Fruit fly (Drosophila melanogaster) whole organism, wandering third instar larva: ENCODE results near the gene pyd3.

Experiments
- Abd-B ChIP-seq: fragments of >200 bp; optimal IDR thresholded peaks from 2 replicates; lab custom pipeline; 2017; ENCODE audit warnings: missing biosample characterization, missing genetic modification characterization
- CG32264 ChIP-seq: fragments of 200-800 bp; sonication (Bioruptor generic); optimal IDR thresholded peaks from 2 replicates; lab custom pipeline; 2016; ENCODE audit warnings: missing biosample characterization, missing genetic modification characterization
- CG9705 ChIP-seq: fragments of 200-800 bp; sonication (Bioruptor generic); optimal IDR thresholded peaks from 2 replicates; lab custom pipeline; 2018; ENCODE audit warnings: missing biosample characterization, mild to moderate bottlenecking, missing genetic modification characterization
- CrebA ChIP-seq: fragments of 200-800 bp; sonication (Bioruptor generic); optimal IDR thresholded peaks from 2 replicates; lab custom pipeline; 2016; ENCODE audit warnings: missing biosample characterization, mild to moderate bottlenecking, missing genetic modification characterization, borderline replicate concordance
- Dif ChIP-seq: fragments of 200-275, 200-300 bp; sonication (Bioruptor generic); optimal IDR thresholded peaks from 2 replicates; lab custom pipeline; 2018; ENCODE audit warnings: missing biosample characterization, missing genetic modification characterization; ENCODE audit not compliant: partially characterized antibody
- GATAd ChIP-seq: sonication (Bioruptor generic); optimal IDR thresholded peaks from 2 replicates; lab custom pipeline; 2016; ENCODE audit warnings: missing biosample characterization, missing genetic modification characterization
- HLH106 ChIP-seq: fragments of 200-800 bp; optimal IDR thresholded peaks from 3 replicates; lab custom pipeline; 2019; ENCODE audit warnings: missing biosample characterization, mild to moderate bottlenecking, missing genetic modification characterization, moderate library complexity
- Hnf4 ChIP-seq: fragments of 200-800 bp; sonication (Bioruptor generic); optimal IDR thresholded peaks from 2 replicates; lab custom pipeline; 2016; ENCODE audit warnings: missing biosample characterization, mild to moderate bottlenecking, missing genetic modification characterization
- Hr78 ChIP-seq: fragments of >200 bp; optimal IDR thresholded peaks from 2 replicates; lab custom pipeline; 2017; ENCODE audit warnings: missing biosample characterization, missing genetic modification characterization
- Hr83 ChIP-seq: fragments of 200-300 bp; sonication (Bioruptor generic); optimal IDR thresholded peaks from 2 replicates; lab custom pipeline; 2016; ENCODE audit warnings: missing biosample characterization, mild to moderate bottlenecking, missing genetic modification characterization, moderate library complexity; ENCODE audit not compliant: poor library complexity, severe bottlenecking
- Jra ChIP-seq: sonication (Bioruptor generic); optimal IDR thresholded peaks from 2 replicates; lab custom pipeline; 2016; ENCODE audit warnings: missing biosample characterization, missing genetic modification characterization
- Mio ChIP-seq: sonication (Bioruptor generic); optimal IDR thresholded peaks from 2 replicates; lab custom pipeline; 2016; ENCODE audit warnings: missing biosample characterization, missing genetic modification characterization
- Myc ChIP-seq: fragments of >200 bp; optimal IDR thresholded peaks from 2 replicates; lab custom pipeline; 2017
- N ChIP-seq: fragments of >200 bp; optimal IDR thresholded peaks from 2 replicates; lab custom pipeline; 2018; ENCODE audit warnings: missing biosample characterization, missing external identifiers, missing genetic modification characterization
- Rel ChIP-seq, 2 experiments: fragments of 200-800 bp; sonication (Bioruptor generic) in 1 of 2; optimal IDR thresholded peaks; 2 replicates in 1 of 2; 3 replicates in 1 of 2; lab custom pipeline; 2016 to 2019; ENCODE audit warnings: mild to moderate bottlenecking in 2 of 2, missing biosample characterization in 2 of 2, missing genetic modification characterization in 2 of 2, moderate library complexity in 1 of 2
- Sp1 ChIP-seq: fragments of 200-800 bp; sonication (Bioruptor generic); optimal IDR thresholded peaks from 3 replicates; lab custom pipeline; 2019; ENCODE audit warnings: missing biosample characterization, mild to moderate bottlenecking, missing genetic modification characterization, moderate library complexity
- Vsx2 ChIP-seq: fragments of 200-300, 225-300 bp; sonication (Bioruptor generic); optimal IDR thresholded peaks from 2 replicates; lab custom pipeline; 2018; ENCODE audit warnings: missing biosample characterization, missing genetic modification characterization; ENCODE audit not compliant: partially characterized antibody
- brk ChIP-seq: fragments of 200-800 bp; sonication (Bioruptor generic); optimal IDR thresholded peaks from 2 replicates; lab custom pipeline; 2016; ENCODE audit warnings: missing biosample characterization, mild to moderate bottlenecking, missing genetic modification characterization
- dl ChIP-seq, 2 experiments: fragments of 175-275, 200-275 bp in 1 of 2; fragments of 200-275 bp in 1 of 2; sonication (Bioruptor generic); optimal IDR thresholded peaks; lab custom pipeline; 2018; ENCODE audit warnings: mild to moderate bottlenecking in 2 of 2, missing biosample characterization in 2 of 2, missing genetic modification characterization in 2 of 2, moderate library complexity in 2 of 2; ENCODE audit not compliant: partially characterized antibody in 2 of 2, insufficient read depth in 1 of 2
- dsf ChIP-seq: sonication (Bioruptor generic); optimal IDR thresholded peaks from 2 replicates; lab custom pipeline; 2016; ENCODE audit warnings: missing biosample characterization, missing genetic modification characterization, borderline replicate concordance
- ey ChIP-seq: fragments of 200-800 bp; sonication (Bioruptor generic); optimal IDR thresholded peaks from 2 replicates; lab custom pipeline; 2016; ENCODE audit warnings: missing biosample characterization, missing genetic modification characterization
- foxo ChIP-seq, 2 experiments: fragments of 200-800 bp; sonication (Bioruptor generic); optimal IDR thresholded peaks; 2 replicates in 1 of 2; 3 replicates in 1 of 2; lab custom pipeline; 2016 to 2017; ENCODE audit warnings: missing biosample characterization in 2 of 2, missing genetic modification characterization in 2 of 2
- h ChIP-seq: fragments of 200-800 bp; sonication (Bioruptor generic); optimal IDR thresholded peaks from 3 replicates; lab custom pipeline; 2016; ENCODE audit warnings: missing biosample characterization, mild to moderate bottlenecking, missing genetic modification characterization
- lola ChIP-seq: fragments of >200 bp; optimal IDR thresholded peaks from 2 replicates; lab custom pipeline; 2017; ENCODE audit warnings: missing biosample characterization, missing genetic modification characterization
- pan ChIP-seq: fragments of >200 bp; optimal IDR thresholded peaks from 2 replicates; lab custom pipeline; 2017
- psq ChIP-seq: fragments of 200-800 bp; sonication (Bioruptor generic); optimal IDR thresholded peaks from 3 replicates; lab custom pipeline; 2017; ENCODE audit warnings: missing biosample characterization, mild to moderate bottlenecking, missing genetic modification characterization, moderate library complexity
- sage ChIP-seq: fragments of 200-800 bp; sonication (Bioruptor generic); optimal IDR thresholded peaks from 2 replicates; lab custom pipeline; 2016; ENCODE audit warnings: missing biosample characterization, mild to moderate bottlenecking, missing genetic modification characterization
- sv ChIP-seq: fragments of 200-800 bp; sonication (Bioruptor generic); optimal IDR thresholded peaks from 3 replicates; lab custom pipeline; 2016; ENCODE audit warnings: missing biosample characterization, missing genetic modification characterization
- usp ChIP-seq: fragments of >200 bp; optimal IDR thresholded peaks from 2 replicates; lab custom pipeline; 2017; ENCODE audit warnings: missing biosample characterization, missing genetic modification characterization
- woc ChIP-seq: sonication (Bioruptor generic); optimal IDR thresholded peaks from 2 replicates; lab custom pipeline; 2016; ENCODE audit warnings: missing biosample characterization, mild to moderate bottlenecking, missing genetic modification characterization

The pyd3 gene

DNA sequence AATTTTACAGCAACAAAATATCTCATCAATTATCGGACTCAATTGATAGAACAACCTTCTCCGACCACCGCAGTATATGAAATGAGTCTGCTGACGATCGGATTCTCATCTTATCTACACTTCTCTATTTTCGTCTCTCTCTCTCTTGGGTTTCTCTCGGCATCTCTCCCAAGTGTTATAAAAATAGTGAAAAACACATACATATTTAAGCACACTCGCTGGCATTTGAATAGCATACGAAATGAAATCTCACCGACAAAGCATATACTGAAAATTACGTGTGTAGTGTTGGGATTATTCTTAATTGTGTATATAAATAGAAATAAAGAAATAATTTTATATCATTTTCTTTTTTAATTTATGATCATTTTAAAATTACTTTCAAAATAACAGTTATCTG lies at the start of gene pyd3:
pyd3 (minus strand) TSS at position 87 of the 400 bp plus-strand sequence.
- TF ChIP-seq foxo (GFP tag; optimal IDR thresholded peaks at IDR 0.05; lab: Kevin White, UChicago) (no peak), CG9705 (GFP tag; lab: Kevin White, UChicago) (no peak), pan (lab: Kevin White, UChicago) (no peak), Hnf4 (GFP tag; lab: Kevin White, UChicago) (no peak), dl (GFP tag; optimal IDR thresholded peaks at IDR 0.05; lab: Kevin White, UChicago; ENCODE audit: insufficient read depth in 1 of 2, partially characterized antibody in 2 of 2) (no peak), dsf (GFP tag; lab: Kevin White, UChicago) (no peak), sv (GFP tag; lab: Kevin White, UChicago) (no peak), psq (GFP tag; lab: Kevin White, UChicago) (no peak)
- TF ChIP-seq, all 38 proteins: peak for 0

dm6 chr3R:7798525-7798924 lies 48.6 kb upstream of the pyd3 start, which contains the start of gene CG18744:
Gene CG18744, minus strand, starts transcription at chr3R:7798771.
- TF ChIP-seq dsf (GFP tag; lab: Kevin White, UChicago) (no peak), Mio (no peak), foxo (GFP tag; optimal IDR thresholded peaks at IDR 0.05; lab: Kevin White, UChicago) (no peak), CG32264 (GFP tag; lab: Kevin White, UChicago) (no peak), h (no peak), Hr83 (GFP tag; lab: Kevin White, UChicago) (no peak), N (no peak), brk (GFP tag; lab: Kevin White, UChicago) (no peak), Abd-B (GFP tag; lab: Kevin White, UChicago) (no peak), Dif (GFP tag; lab: Kevin White, UChicago) (no peak)

- TF ChIP-seq CrebA (peak; percentile 92), Dif (GFP tag; lab: Kevin White, UChicago) (peak; percentile 38), foxo (GFP tag; optimal IDR thresholded peaks at IDR 0.05; lab: Kevin White, UChicago) (peak in 1 of 2 experiments; percentile 80), usp (no peak), dl (GFP tag; optimal IDR thresholded peaks at IDR 0.05; lab: Kevin White, UChicago; ENCODE audit: insufficient read depth in 1 of 2, partially characterized antibody in 2 of 2) (no peak), sage (peak; percentile 58), h (no peak), HLH106 (tag; lab: Kevin White, UChicago) (no peak), lola (GFP tag; lab: Kevin White, UChicago) (no peak), Rel (GFP tag; optimal IDR thresholded peaks at IDR 0.05; lab: Kevin White, UChicago) (peak; percentile 95), Rel (tag; optimal IDR thresholded peaks at IDR 0.05; lab: Kevin White, UChicago) (no peak), Vsx2 (GFP tag; lab: Kevin White, UChicago) (peak; percentile 16), brk (GFP tag; lab: Kevin White, UChicago) (peak; percentile 34), N (no peak), Sp1 (GFP tag; lab: Kevin White, UChicago) (peak; percentile 48), CG32264 (GFP tag; lab: Kevin White, UChicago) (peak; percentile 36), woc (GFP tag; lab: Kevin White, UChicago) (no peak)
Measured at dm6 chr3R:7793855-7794254, 44.0 kb upstream of the pyd3 start, which contains the start of gene CG2641. Gene CG2641, plus strand, starts transcription at chr3R:7794069.

dm6 chr3R:7790583-7791034 lies 40.7 kb upstream of the pyd3 start, which contains the start of gene CG10086:
Gene CG10086, plus strand, starts transcription at chr3R:7790633.
- TF ChIP-seq Rel (GFP tag; optimal IDR thresholded peaks at IDR 0.05; lab: Kevin White, UChicago) (no peak), Rel (tag; optimal IDR thresholded peaks at IDR 0.05; lab: Kevin White, UChicago) (peak; percentile 2), h (peak; percentile 22), Jra (GFP tag; lab: Kevin White, UChicago) (no peak)
- TF ChIP-seq, all 38 proteins: peak for 2

DNA sequence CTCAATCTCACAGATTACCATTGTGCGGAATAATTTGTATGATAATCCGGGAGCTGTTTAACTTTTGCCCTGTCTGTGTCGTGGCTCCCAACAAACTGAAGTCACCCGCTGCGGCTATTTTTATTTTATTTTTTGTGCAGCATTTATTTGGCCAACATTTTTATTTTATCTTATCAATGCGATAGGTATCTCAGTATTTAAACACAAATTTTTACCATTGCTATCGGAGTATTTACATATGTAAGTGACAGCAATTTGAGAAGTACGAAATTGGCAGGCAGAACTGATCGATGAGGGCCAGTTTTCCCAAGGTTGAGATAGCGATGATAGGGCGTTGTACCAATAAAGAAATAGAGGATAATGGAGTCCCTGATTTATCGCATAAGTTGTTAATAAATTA lies 40.2 kb upstream of the pyd3 start, which contains the start of gene CG18746:
CG18746 (minus strand) TSS at position 101 of the 400 bp plus-strand sequence.
- TF ChIP-seq foxo (GFP tag; optimal IDR thresholded peaks at IDR 0.05; lab: Kevin White, UChicago) (no peak), dsf (GFP tag; lab: Kevin White, UChicago) (no peak), Abd-B (GFP tag; lab: Kevin White, UChicago) (no peak), lola (GFP tag; lab: Kevin White, UChicago) (no peak), h (no peak), N (no peak), Hr78 (no peak), CrebA (no peak), ey (no peak), sv (GFP tag; lab: Kevin White, UChicago) (no peak), Myc (lab: Kevin White, UChicago) (no peak), Vsx2 (GFP tag; lab: Kevin White, UChicago) (no peak), usp (no peak), GATAd (GFP tag; lab: Kevin White, UChicago) (no peak), dl (GFP tag; optimal IDR thresholded peaks at IDR 0.05; lab: Kevin White, UChicago; ENCODE audit: insufficient read depth in 1 of 2, partially characterized antibody in 2 of 2) (no peak)
- TF ChIP-seq, all 38 proteins: peak for 0
